Worm (Caenorhabditis elegans) whole organism, L2 larva: ENCODE results near the gene gfat-1.

Source experiments
- aly-2 ChIP-seq: fragments of 150-350 bp; optimal IDR thresholded peaks from 2 replicates; lab custom pipeline; 2014; ENCODE audit warnings: missing biosample characterization, missing genetic modification characterization
- ceh-82 ChIP-seq: fragments of 150-350 bp; optimal IDR thresholded peaks from 2 replicates; lab custom pipeline; 2014; ENCODE audit warnings: missing biosample characterization, missing genetic modification characterization
- dmd-4 ChIP-seq: sonication (generic microtip); optimal IDR thresholded peaks from 2 replicates; lab custom pipeline; 2017; ENCODE audit warnings: missing biosample characterization, missing genetic modification characterization
- elt-1 ChIP-seq: fragments of 150-350 bp; optimal IDR thresholded peaks from 2 replicates; lab custom pipeline; 2014; ENCODE audit warnings: missing biosample characterization, missing genetic modification characterization
- lin-13 ChIP-seq: fragments of 150-350 bp; optimal IDR thresholded peaks from 2 replicates; lab custom pipeline; 2014; ENCODE audit warnings: missing biosample characterization, missing genetic modification reagents, missing genetic modification characterization
- mdl-1 ChIP-seq, 2 experiments: fragments of 150-350 bp in 1 of 2; sonication (generic microtip) in 1 of 2; optimal IDR thresholded peaks; 2 replicates each; lab custom pipeline; 2017; ENCODE audit warnings: missing biosample characterization in 2 of 2, missing genetic modification characterization in 2 of 2
- nhr-12 ChIP-seq: fragments of 150-350 bp; optimal IDR thresholded peaks from 2 replicates; lab custom pipeline; 2014; ENCODE audit warnings: missing biosample characterization, missing genetic modification characterization
- skn-1 ChIP-seq: sonication (generic microtip); optimal IDR thresholded peaks from 2 replicates; lab custom pipeline; 2017; ENCODE audit warnings: missing biosample characterization, missing genetic modification characterization
- snpc-4 ChIP-seq: fragments of 150-350 bp; optimal IDR thresholded peaks from 2 replicates; lab custom pipeline; 2014; ENCODE audit warnings: missing biosample characterization, missing genetic modification characterization
- ztf-11 ChIP-seq: sonication (generic microtip); optimal IDR thresholded peaks from 2 replicates; lab custom pipeline; 2017; ENCODE audit warnings: missing biosample characterization, missing genetic modification characterization
- ztf-4 ChIP-seq: fragments of 150-350 bp; optimal IDR thresholded peaks from 2 replicates; lab custom pipeline; 2014; ENCODE audit warnings: missing biosample characterization, missing genetic modification characterization

DNA sequence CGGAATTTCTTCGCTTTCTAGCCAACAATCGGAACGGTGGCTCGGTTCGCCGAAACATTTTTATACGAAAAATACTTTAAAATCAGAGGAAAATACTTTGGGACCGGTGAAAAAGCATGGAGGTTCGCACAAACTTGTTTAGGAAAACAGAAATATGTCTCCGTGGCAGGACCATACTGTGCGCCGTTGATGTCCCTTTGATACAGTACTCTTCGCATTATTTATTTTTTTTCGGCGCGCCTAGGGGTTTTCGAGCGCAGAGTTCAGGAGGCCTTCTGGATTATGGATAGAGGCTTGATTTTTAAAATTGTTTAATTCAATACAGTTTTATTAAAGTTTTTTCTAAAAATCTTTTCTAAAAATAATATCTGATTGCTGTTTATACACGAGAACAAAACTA is 50.5 kb downstream of the gfat-1 start, which contains the start of gene F54D5.9:
- TF ChIP-seq skn-1 (tag; lab: Kevin White, UChicago), result no peak
- TF ChIP-seq mdl-1 (tag; optimal IDR thresholded peaks at IDR 0.05; lab: Kevin White, UChicago), result no peak
- TF ChIP-seq ceh-82 (tag; lab: Kevin White, UChicago), result no peak
- no peak for TF ChIP-seq ztf-4
- TF ChIP-seq elt-1, result no peak
- TF ChIP-seq dmd-4, result no peak
- no peak for TF ChIP-seq nhr-12 (tag; lab: Kevin White, UChicago)
- TF ChIP-seq snpc-4 (tag; lab: Kevin White, UChicago), result no peak
- TF ChIP-seq aly-2 (tag; lab: Kevin White, UChicago), result no peak
- no peak for TF ChIP-seq ztf-11 (tag; lab: Kevin White, UChicago)
- no peak for TF ChIP-seq lin-13 (GFP tag; lab: Kevin White, UChicago)
